Fruit fly (Drosophila melanogaster): ENCODE measurements around the gene brk.

The brk gene

DNA sequence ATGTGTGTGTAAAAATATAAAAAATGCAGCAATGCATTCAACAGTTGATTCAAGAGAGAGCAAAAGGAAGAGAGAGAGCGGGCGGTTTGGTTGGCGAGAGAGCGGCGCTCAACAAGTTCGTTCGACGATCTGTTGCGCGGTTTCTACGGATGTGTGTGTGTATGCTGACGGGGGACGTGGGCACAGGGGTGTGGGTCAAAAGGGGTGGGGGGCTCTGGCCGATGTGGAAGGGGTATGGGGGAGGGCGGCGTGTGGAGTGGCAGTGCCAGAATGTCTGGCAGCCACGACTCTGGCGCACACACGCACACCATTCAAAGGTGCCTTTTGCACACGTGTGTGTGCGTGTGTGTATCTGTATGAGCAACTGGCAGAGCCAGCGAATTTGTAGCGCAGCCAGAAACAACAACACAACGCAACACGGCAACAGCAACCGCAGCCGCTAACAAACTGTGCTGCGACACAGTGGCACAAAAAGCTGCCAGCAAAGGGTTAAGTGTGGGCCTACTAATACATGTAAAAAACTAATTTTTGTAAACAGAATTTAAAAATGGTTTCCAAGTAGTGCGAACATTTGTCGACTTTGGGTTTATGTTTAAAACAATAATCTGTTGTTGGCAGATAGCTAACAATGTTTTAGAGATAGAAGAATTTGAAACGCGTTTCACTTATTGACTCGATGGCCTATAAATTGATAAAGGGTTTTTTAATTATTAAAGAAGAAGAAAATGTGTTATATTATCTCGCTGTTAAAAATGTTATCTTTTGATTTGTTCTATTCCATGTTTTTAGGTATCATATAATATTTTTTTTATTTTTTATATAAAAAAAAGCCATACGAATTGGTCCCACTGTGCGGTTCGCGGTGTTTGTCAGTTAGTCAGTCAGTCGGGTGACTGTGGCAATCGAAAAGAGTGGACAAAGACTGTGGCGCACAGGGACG lies 931 bp upstream of the brk start (continued):
- TF ChIP-seq D (optimal IDR thresholded peaks at IDR 0.05), result no peak
- peak; percentile 97 for TF ChIP-seq D (GFP tag; optimal IDR thresholded peaks at IDR 0.05)
- TF ChIP-seq croc (GFP tag; conservative IDR thresholded peaks at IDR 0.05), result peak; percentile 86
- peak; percentile 99 for TF ChIP-seq CG9727 (GFP tag; optimal IDR thresholded peaks at IDR 0.05)
- TF ChIP-seq CG43689 (GFP tag; IDR thresholded peaks at IDR 0.05), result peak; percentile 45; the same call in 1 of the 2 replicates
- no peak for TF ChIP-seq mld (GFP tag; IDR thresholded peaks at IDR 0.05; ENCODE audit: partially characterized antibody)
- peak; percentile 56; the same call in 2 of the 3 replicates for TF ChIP-seq Optix (GFP tag; IDR thresholded peaks at IDR 0.05)
- TF ChIP-seq CG8765 (GFP tag; IDR thresholded peaks at IDR 0.05), result peak; percentile 85
- no peak for TF ChIP-seq tup (GFP tag; optimal IDR thresholded peaks at IDR 0.05)
- peak; percentile 50 for TF ChIP-seq fd102C (GFP tag; optimal IDR thresholded peaks at IDR 0.05)
- no peak for TF ChIP-seq gfzf (GFP tag; optimal IDR thresholded peaks at IDR 0.05)
- TF ChIP-seq CG11560 (tag; IDR thresholded peaks at IDR 0.05), result peak; percentile 63; the same call in 1 of the 3 replicates
- peak; percentile 95 for TF ChIP-seq sens (GFP tag)
- TF ChIP-seq CG10274 (GFP tag; optimal IDR thresholded peaks at IDR 0.05), result peak; percentile 83
- peak; percentile 97 for TF ChIP-seq dmrt11E (tag; optimal IDR thresholded peaks at IDR 0.05)
- TF ChIP-seq ac (GFP tag; optimal IDR thresholded peaks at IDR 0.05), result peak; percentile 80
- peak; percentile 8 for TF ChIP-seq p53 (GFP tag; optimal IDR thresholded peaks at IDR 0.05)
- TF ChIP-seq CG10543 (GFP tag; optimal IDR thresholded peaks at IDR 0.05), result peak; percentile 84
- peak; percentile 49 for TF ChIP-seq CG15011 (GFP tag; optimal IDR thresholded peaks at IDR 0.05)
- TF ChIP-seq jing (GFP tag; optimal IDR thresholded peaks at IDR 0.05), result peak; percentile 81
- no peak for TF ChIP-seq usp (GFP tag; optimal IDR thresholded peaks at IDR 0.05)
- peak; percentile 16 for TF ChIP-seq stwl (tag; optimal IDR thresholded peaks at IDR 0.05)
- peak; percentile 61 for TF ChIP-seq Oaz (GFP tag; IDR thresholded peaks at IDR 0.05)
- TF ChIP-seq Bdp1 (GFP tag; optimal IDR thresholded peaks at IDR 0.05), result peak; percentile 58
- peak; percentile 68 for TF ChIP-seq CG15073 (GFP tag; optimal IDR thresholded peaks at IDR 0.05)
- peak; percentile 85 for TF ChIP-seq sr (GFP tag; IDR thresholded peaks at IDR 0.05)
- TF ChIP-seq sisA (GFP tag; IDR thresholded peaks at IDR 0.05), result peak; percentile 77
- no peak for TF ChIP-seq eve (GFP tag; optimal IDR thresholded peaks at IDR 0.05)
- no peak for TF ChIP-seq Dp (GFP tag; optimal IDR thresholded peaks at IDR 0.05)
- peak; percentile 60 for TF ChIP-seq CG12219 (GFP tag; optimal IDR thresholded peaks at IDR 0.05)
- TF ChIP-seq stc (GFP tag; IDR thresholded peaks at IDR 0.05), result peak; percentile 61; the same call in 1 of the 2 replicates
- peak; percentile 83 for TF ChIP-seq zfh2 (GFP tag; optimal IDR thresholded peaks at IDR 0.05)
- 0 out of 2 replicates have a peak, but pooled peaks have one; percentile 56 for TF ChIP-seq CG14014 (GFP tag; IDR thresholded peaks at IDR 0.05)
- TF ChIP-seq Sry-β (GFP tag; optimal IDR thresholded peaks at IDR 0.05), result peak; percentile 67
- peak; percentile 86 for TF ChIP-seq CG4404 (GFP tag; IDR thresholded peaks at IDR 0.05)
- TF ChIP-seq Stat92E (GFP tag; optimal IDR thresholded peaks at IDR 0.05), result no peak
- TF ChIP-seq jigr1 (GFP tag; IDR thresholded peaks at IDR 0.05), result peak; percentile 80; the same call in 2 of the 3 replicates
- peak; percentile 40 for TF ChIP-seq H2.0 (GFP tag; IDR thresholded peaks at IDR 0.05)
- peak; percentile 87 for TF ChIP-seq CG18599 (GFP tag; optimal IDR thresholded peaks at IDR 0.05)
- TF ChIP-seq sens-2 (GFP tag; IDR thresholded peaks at IDR 0.05), result no peak
- no peak for TF ChIP-seq Tbp (GFP tag; optimal IDR thresholded peaks at IDR 0.05)
- TF ChIP-seq C15 (GFP tag; IDR thresholded peaks at IDR 0.05), result peak; percentile 26; the same call in 1 of the 3 replicates
- no peak for TF ChIP-seq unc-4 (GFP tag; IDR thresholded peaks at IDR 0.05; ENCODE audit: partially characterized antibody)
- peak; percentile 97 for TF ChIP-seq CG10979 (tag; optimal IDR thresholded peaks at IDR 0.05)
- TF ChIP-seq Dfd (GFP tag; optimal IDR thresholded peaks at IDR 0.05), result no peak
- peak; percentile 91 for TF ChIP-seq org-1 (GFP tag; optimal IDR thresholded peaks at IDR 0.05)
- no peak; the same call in 1 of the 2 replicates for TF ChIP-seq bowl (GFP tag; IDR thresholded peaks at IDR 0.05)
- peak; percentile 78 for TF ChIP-seq Hand (GFP tag; optimal IDR thresholded peaks at IDR 0.05)
